Worm (Caenorhabditis elegans): ENCODE results near the gene lact-2.

DNA sequence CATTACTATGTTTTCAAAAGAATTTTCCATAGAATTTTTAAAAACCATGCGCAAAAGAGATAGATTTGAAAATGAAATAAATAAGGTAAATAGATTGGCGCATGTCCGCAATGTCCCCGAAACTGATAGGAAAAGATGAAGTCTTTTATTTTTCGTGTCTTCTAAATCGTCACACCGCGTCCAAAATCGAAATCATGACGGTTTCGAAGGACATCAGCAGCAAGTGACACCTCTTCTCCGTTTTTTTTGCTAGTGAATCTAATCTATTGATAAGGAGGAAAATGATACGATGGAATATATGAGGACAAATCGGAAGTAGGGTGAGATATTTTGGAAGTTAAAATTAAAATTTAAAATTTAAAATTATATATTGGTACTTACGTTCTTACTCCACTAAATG lies 20.7 kb upstream of the lact-2 start:
- TF ChIP-seq ama-1 (optimal IDR thresholded peaks at IDR 0.05), result no peak
- TF ChIP-seq fos-1 (tag; optimal IDR thresholded peaks at IDR 0.05), result no peak
- no peak for TF ChIP-seq R02D3.7 (tag; optimal IDR thresholded peaks at IDR 0.05)
- no peak for TF ChIP-seq nhr-11 (tag; optimal IDR thresholded peaks at IDR 0.05)
- TF ChIP-seq snpc-4 (tag; optimal IDR thresholded peaks at IDR 0.05), result no peak

Data from whole organism, L2 larva.